Fruit fly (Drosophila melanogaster) Kc167 (cell line): ENCODE results near the gene Cbs.

Experiments used
- Myc ChIP-seq: fragments of >200 bp; optimal IDR thresholded peaks from 2 replicates; lab custom pipeline; 2017; ENCODE audit warnings: missing external identifiers
- Sin3A ChIP-seq: fragments of >200 bp; optimal IDR thresholded peaks from 2 replicates; lab custom pipeline; 2018; ENCODE audit warnings: missing external identifiers
- insv ChIP-seq: fragments of >200 bp; optimal IDR thresholded peaks from 3 replicates; lab custom pipeline; 2018; ENCODE audit warnings: missing external identifiers
- ttk ChIP-seq: sonication (Bioruptor generic); optimal IDR thresholded peaks from 2 replicates; lab custom pipeline; 2017; ENCODE audit warnings: missing external identifiers

DNA sequence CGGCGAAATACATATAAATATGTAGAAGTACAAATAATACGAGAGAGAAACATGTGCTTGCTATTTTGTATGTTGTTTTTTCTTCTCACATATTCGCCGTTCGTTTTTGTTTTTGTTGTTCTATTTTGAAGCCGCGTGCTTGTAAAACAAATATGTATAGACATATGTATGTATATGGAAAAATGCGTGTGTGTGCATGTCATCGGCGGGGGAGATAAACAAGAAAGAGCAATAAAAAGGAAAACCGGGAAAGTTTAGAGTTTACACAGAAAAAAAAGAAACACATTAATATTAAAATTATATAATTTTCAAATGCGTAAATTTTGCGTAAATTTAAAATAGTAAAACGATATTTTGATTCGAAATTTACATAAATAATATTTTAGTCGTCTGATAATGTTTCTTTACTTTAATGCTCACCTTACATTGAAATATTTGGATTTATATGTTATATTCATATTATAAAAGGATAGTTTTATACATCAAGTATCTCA is 557 bp downstream of the Cbs start:
- TF ChIP-seq ttk = no peak
- TF ChIP-seq insv = no peak
- TF ChIP-seq Sin3A (lab: Kevin White, UChicago) = no peak
- no peak for TF ChIP-seq Myc (lab: Kevin White, UChicago)
